Worm (Caenorhabditis elegans) whole organism, L2 larva: ENCODE results near the gene T05E12.3.

ENCODE experiments used
- Y55F3AM.14 ChIP-seq: fragments of 200-800 bp; sonication (Bioruptor generic); optimal IDR thresholded peaks from 2 replicates; lab custom pipeline; 2018; ENCODE audit warnings: mild to moderate bottlenecking, missing genetic modification characterization, missing compliant biosample characterization
- alr-1 ChIP-seq: fragments of 150-350 bp; optimal IDR thresholded peaks from 2 replicates; lab custom pipeline; 2014; ENCODE audit warnings: missing biosample characterization, missing genetic modification characterization
- aly-2 ChIP-seq: fragments of 150-350 bp; optimal IDR thresholded peaks from 2 replicates; lab custom pipeline; 2014; ENCODE audit warnings: missing biosample characterization, missing genetic modification characterization
- ceh-16 ChIP-seq: fragments of 150-350 bp; optimal IDR thresholded peaks from 2 replicates; lab custom pipeline; 2014; ENCODE audit warnings: missing biosample characterization, missing genetic modification characterization
- crh-2 ChIP-seq: sonication (generic microtip); optimal IDR thresholded peaks from 2 replicates; lab custom pipeline; 2017; ENCODE audit warnings: missing biosample characterization, missing genetic modification characterization
- elt-1 ChIP-seq: fragments of 150-350 bp; optimal IDR thresholded peaks from 2 replicates; lab custom pipeline; 2014; ENCODE audit warnings: missing biosample characterization, missing genetic modification characterization
- elt-3 ChIP-seq: sonication (generic microtip); optimal IDR thresholded peaks from 2 replicates; lab custom pipeline; 2017; ENCODE audit warnings: missing biosample characterization, missing genetic modification characterization
- fos-1 ChIP-seq: fragments of 150-350 bp; optimal IDR thresholded peaks from 2 replicates; lab custom pipeline; 2014; ENCODE audit warnings: missing biosample characterization, missing genetic modification characterization
- gmeb-1 ChIP-seq: fragments of 150-350 bp; optimal IDR thresholded peaks from 2 replicates; lab custom pipeline; 2014; ENCODE audit warnings: missing biosample characterization, missing genetic modification characterization
- lin-13 ChIP-seq: fragments of 150-350 bp; optimal IDR thresholded peaks from 2 replicates; lab custom pipeline; 2014; ENCODE audit warnings: missing biosample characterization, missing genetic modification reagents, missing genetic modification characterization
- lin-39 ChIP-seq: fragments of 150-350 bp; optimal IDR thresholded peaks from 2 replicates; lab custom pipeline; 2014; ENCODE audit warnings: missing biosample characterization, missing genetic modification reagents, missing genetic modification characterization
- lsy-2 ChIP-seq, 2 experiments: fragments of 150-350 bp in 1 of 2; sonication (generic microtip) in 1 of 2; optimal IDR thresholded peaks; 2 replicates each; lab custom pipeline; 2014 to 2017; ENCODE audit warnings: missing biosample characterization in 2 of 2, missing genetic modification characterization in 2 of 2
- mbf-1 ChIP-seq: sonication (generic microtip); optimal IDR thresholded peaks from 2 replicates; lab custom pipeline; 2017; ENCODE audit warnings: missing biosample characterization, missing genetic modification characterization
- mdl-1 ChIP-seq, 2 experiments: fragments of 150-350 bp in 1 of 2; sonication (generic microtip) in 1 of 2; optimal IDR thresholded peaks; 2 replicates each; lab custom pipeline; 2017; ENCODE audit warnings: missing biosample characterization in 2 of 2, missing genetic modification characterization in 2 of 2
- nhr-10 ChIP-seq: sonication (generic microtip); optimal IDR thresholded peaks from 2 replicates; lab custom pipeline; 2017; ENCODE audit warnings: missing biosample characterization, missing genetic modification characterization
- nhr-11 ChIP-seq: fragments of 150-350 bp; optimal IDR thresholded peaks from 2 replicates; lab custom pipeline; 2014; ENCODE audit warnings: missing biosample characterization, missing genetic modification characterization
- nhr-129 ChIP-seq: fragments of 150-350 bp; optimal IDR thresholded peaks from 2 replicates; lab custom pipeline; 2014; ENCODE audit warnings: missing biosample characterization, missing genetic modification characterization
- nhr-21 ChIP-seq: fragments of 150-350 bp; optimal IDR thresholded peaks from 2 replicates; lab custom pipeline; 2014; ENCODE audit warnings: missing biosample characterization, missing genetic modification characterization
- nhr-237 ChIP-seq: fragments of 150-350 bp; optimal IDR thresholded peaks from 2 replicates; lab custom pipeline; 2014; ENCODE audit warnings: missing biosample characterization, missing genetic modification characterization
- nhr-25 ChIP-seq: fragments of 150-350 bp; sonication (generic microtip); optimal IDR thresholded peaks from 3 replicates; lab custom pipeline; 2014; ENCODE audit warnings: missing biosample characterization, missing genetic modification characterization
- nhr-77 ChIP-seq: fragments of 150-350 bp; optimal IDR thresholded peaks from 2 replicates; lab custom pipeline; 2014; ENCODE audit warnings: missing biosample characterization, missing genetic modification characterization
- peb-1 ChIP-seq: fragments of 150-350 bp; optimal IDR thresholded peaks from 2 replicates; lab custom pipeline; 2014; ENCODE audit warnings: missing biosample characterization, missing genetic modification characterization
- sem-4 ChIP-seq: fragments of 150-350 bp; optimal IDR thresholded peaks from 2 replicates; lab custom pipeline; 2014; ENCODE audit warnings: missing biosample characterization, missing genetic modification reagents, missing genetic modification characterization
- sma-9 ChIP-seq, 2 experiments: fragments of 150-350 bp in 1 of 2; sonication (generic microtip) in 1 of 2; optimal IDR thresholded peaks; 2 replicates each; lab custom pipeline; 2014 to 2016; ENCODE audit warnings: missing genetic modification characterization in 2 of 2, mild to moderate bottlenecking in 1 of 2, missing biosample characterization in 1 of 2, missing compliant biosample characterization in 1 of 2, missing genetic modification reagents in 1 of 2, moderate library complexity in 1 of 2
- snpc-4 ChIP-seq: fragments of 150-350 bp; optimal IDR thresholded peaks from 2 replicates; lab custom pipeline; 2014; ENCODE audit warnings: missing biosample characterization, missing genetic modification characterization
- unc-39 ChIP-seq: fragments of 150-350 bp; optimal IDR thresholded peaks from 2 replicates; lab custom pipeline; 2014; ENCODE audit warnings: missing biosample characterization, missing genetic modification characterization
- unc-55 ChIP-seq: fragments of 150-350 bp; sonication (generic microtip); optimal IDR thresholded peaks from 3 replicates; lab custom pipeline; 2014; ENCODE audit warnings: missing biosample characterization, missing genetic modification reagents, missing genetic modification characterization
- unc-62 ChIP-seq: fragments of 150-350 bp; optimal IDR thresholded peaks from 2 replicates; lab custom pipeline; 2014; ENCODE audit warnings: missing biosample characterization, missing genetic modification reagents, missing genetic modification characterization
- ztf-1 ChIP-seq: fragments of 200-800 bp; sonication (Bioruptor generic); conservative IDR thresholded peaks from 2 replicates; pipeline ENCODE4 v1.3.6; 2022; ENCODE audit warnings: missing genetic modification characterization, missing compliant biosample characterization
- ztf-11 ChIP-seq: sonication (generic microtip); optimal IDR thresholded peaks from 2 replicates; lab custom pipeline; 2017; ENCODE audit warnings: missing biosample characterization, missing genetic modification characterization
- ztf-4 ChIP-seq: fragments of 150-350 bp; optimal IDR thresholded peaks from 2 replicates; lab custom pipeline; 2014; ENCODE audit warnings: missing biosample characterization, missing genetic modification characterization

Gene T05E12.3

ce11 chrV:17068839-17069238 lies 8.9 kb downstream of the T05E12.3 start, which contains the start of gene T05E12.8:
T05E12.8 (plus strand) TSS chrV:17069139.
- TF ChIP-seq ceh-16 (tag; lab: Kevin White, UChicago) = no peak
- TF ChIP-seq lsy-2 (tag; optimal IDR thresholded peaks at IDR 0.05; lab: Kevin White, UChicago) = no peak
- no peak for TF ChIP-seq aly-2 (tag; lab: Kevin White, UChicago)
- TF ChIP-seq peb-1 = no peak
- no peak for TF ChIP-seq ztf-1 (GFP tag; lab: Robert Waterston, UW)

DNA sequence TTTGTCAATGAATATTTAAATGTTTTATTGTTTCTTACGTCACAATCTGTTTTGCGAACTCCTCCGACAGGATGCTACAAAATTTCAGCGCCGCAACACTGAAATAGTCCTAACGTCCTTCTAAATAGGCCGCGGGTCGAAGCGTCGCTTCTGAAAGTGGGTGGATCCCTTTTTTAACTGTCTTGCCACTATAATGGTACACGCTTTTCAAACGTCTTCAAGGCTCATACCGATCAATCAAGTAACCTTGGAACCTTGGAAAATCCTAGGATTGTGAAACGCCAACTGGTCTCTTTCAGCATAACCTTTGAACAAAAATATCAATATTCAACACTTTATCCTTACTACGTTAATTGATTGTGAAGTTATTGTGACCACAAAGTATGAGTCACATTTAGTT lies 11.2 kb downstream of the T05E12.3 start:
- no peak for TF ChIP-seq lin-13 (GFP tag; lab: Kevin White, UChicago)
- TF ChIP-seq unc-62 = no peak
- TF ChIP-seq nhr-77 (tag; lab: Kevin White, UChicago) = no peak
- no peak for TF ChIP-seq elt-3 (tag; lab: Kevin White, UChicago)
- TF ChIP-seq fos-1 (tag; lab: Kevin White, UChicago) = no peak
- TF ChIP-seq gmeb-1 = no peak
- TF ChIP-seq unc-39 (tag; lab: Kevin White, UChicago) = no peak
- no peak for TF ChIP-seq snpc-4 (tag; lab: Kevin White, UChicago)
- no peak for TF ChIP-seq ztf-1 (GFP tag; lab: Robert Waterston, UW)
- TF ChIP-seq nhr-25 (tag; lab: Kevin White, UChicago) = no peak
- no peak for TF ChIP-seq sma-9 (GFP tag; optimal IDR thresholded peaks at IDR 0.05; lab: Kevin White, UChicago)
- TF ChIP-seq sma-9 (tag; optimal IDR thresholded peaks at IDR 0.05; lab: Kevin White, UChicago) = no peak
- TF ChIP-seq alr-1 (tag; lab: Kevin White, UChicago) = no peak
- TF ChIP-seq crh-2 (tag; lab: Kevin White, UChicago) = no peak
- TF ChIP-seq nhr-11 (tag; lab: Kevin White, UChicago) = no peak

- TF ChIP-seq nhr-129 (tag; lab: Kevin White, UChicago) (no peak), nhr-21 (tag; lab: Kevin White, UChicago) (no peak), crh-2 (tag; lab: Kevin White, UChicago) (no peak), ztf-4 (tag; lab: Kevin White, UChicago) (no peak), lin-39 (tag; lab: Kevin White, UChicago) (no peak), nhr-77 (tag; lab: Kevin White, UChicago) (no peak), nhr-10 (tag; lab: Kevin White, UChicago) (no peak), aly-2 (tag; lab: Kevin White, UChicago) (no peak), elt-3 (tag; lab: Kevin White, UChicago) (no peak), peb-1 (no peak), sem-4 (tag; lab: Kevin White, UChicago) (no peak), ceh-16 (tag; lab: Kevin White, UChicago) (no peak), sma-9 (GFP tag; optimal IDR thresholded peaks at IDR 0.05; lab: Kevin White, UChicago) (no peak), sma-9 (tag; optimal IDR thresholded peaks at IDR 0.05; lab: Kevin White, UChicago) (no peak)
Observed at ce11 chrV:17064676-17065075, 13.1 kb downstream of the T05E12.3 start, which contains the start of gene srh-255. srh-255 (plus strand) TSS chrV:17064976.

- TF ChIP-seq sem-4 (tag; lab: Kevin White, UChicago) (no peak), lin-39 (tag; lab: Kevin White, UChicago) (no peak), ztf-11 (tag; lab: Kevin White, UChicago) (no peak), nhr-129 (tag; lab: Kevin White, UChicago) (no peak), elt-1 (tag; lab: Kevin White, UChicago) (no peak), unc-55 (GFP tag; lab: Kevin White, UChicago) (no peak)
Observed at ce11 chrV:17061585-17061984, 16.2 kb downstream of the T05E12.3 start, which contains the start of gene F28B1.9. F28B1.9 (plus strand) TSS chrV:17061885.

ce11 chrV:17059987-17060386 lies 17.8 kb downstream of the T05E12.3 start, which contains the start of gene sri-66:
sri-66 (plus strand) TSS chrV:17060287.
- no peak for TF ChIP-seq nhr-237 (tag; lab: Kevin White, UChicago)
- no peak for TF ChIP-seq mbf-1 (tag; lab: Kevin White, UChicago)
- no peak for TF ChIP-seq lin-39 (tag; lab: Kevin White, UChicago)
- TF ChIP-seq sma-9 (GFP tag; optimal IDR thresholded peaks at IDR 0.05; lab: Kevin White, UChicago) = no peak
- TF ChIP-seq sma-9 (tag; optimal IDR thresholded peaks at IDR 0.05; lab: Kevin White, UChicago) = no peak
- TF ChIP-seq mdl-1 (tag; optimal IDR thresholded peaks at IDR 0.05; lab: Kevin White, UChicago) = no peak
- no peak for TF ChIP-seq snpc-4 (tag; lab: Kevin White, UChicago)
- no peak for TF ChIP-seq Y55F3AM.14
- TF ChIP-seq ztf-11 (tag; lab: Kevin White, UChicago) = no peak
- TF ChIP-seq, all 48 proteins: peak for 0
